Fruit fly (Drosophila melanogaster) whole organism, prepupa: ENCODE measurements around the gene CG7201.

Source experiments
- Blimp-1 ChIP-seq: fragments of 200-800 bp; sonication (Bioruptor generic); optimal IDR thresholded peaks from 3 replicates; lab custom pipeline; 2017; ENCODE audit warnings: missing biosample characterization, missing genetic modification characterization, mild to moderate bottlenecking, moderate library complexity, missing genetic modification reagents
- CG10631 ChIP-seq: fragments of 200-800 bp; sonication (Bioruptor generic); optimal IDR thresholded peaks from 2 replicates; lab custom pipeline; 2016; ENCODE audit warnings: missing biosample characterization, missing genetic modification characterization
- CG10669 ChIP-seq: fragments of 200-800 bp; sonication (Bioruptor generic); optimal IDR thresholded peaks from 3 replicates; lab custom pipeline; 2018; ENCODE audit warnings: missing biosample characterization, mild to moderate bottlenecking, missing genetic modification characterization, moderate library complexity
- CG11294 ChIP-seq: fragments of 200-800 bp; sonication (Bioruptor generic); IDR thresholded peaks from 2 replicates; pipeline ENCODE4 v1.3.6; 2022; ENCODE audit warnings: missing biosample characterization, missing genetic modification characterization
- CG11762 ChIP-seq: fragments of 200-800 bp; sonication (Bioruptor generic); optimal IDR thresholded peaks from 3 replicates; lab custom pipeline; 2016; ENCODE audit warnings: missing biosample characterization, missing genetic modification characterization; ENCODE audit not compliant: insufficient read depth
- CG11902 ChIP-seq: fragments of 200-800 bp; sonication (Bioruptor generic); optimal IDR thresholded peaks from 3 replicates; lab custom pipeline; 2016; ENCODE audit warnings: missing biosample characterization, missing genetic modification characterization
- CG15336 ChIP-seq: fragments of 200-800 bp; sonication (Bioruptor generic); IDR thresholded peaks from 2 replicates; pipeline ENCODE4 v1.3.6; 2022; ENCODE audit warnings: missing biosample characterization, missing genetic modification characterization
- CG1621 ChIP-seq: fragments of 200-800 bp; sonication (Bioruptor generic); optimal IDR thresholded peaks from 3 replicates; lab custom pipeline; 2018; ENCODE audit warnings: missing biosample characterization, mild to moderate bottlenecking, missing genetic modification characterization
- CG16779 ChIP-seq: fragments of 200-800 bp; sonication (Bioruptor generic); optimal IDR thresholded peaks from 3 replicates; lab custom pipeline; 2017; ENCODE audit warnings: missing biosample characterization, mild to moderate bottlenecking, missing genetic modification characterization
- CG31627 ChIP-seq: fragments of 200-800 bp; sonication (Bioruptor generic); optimal IDR thresholded peaks from 3 replicates; lab custom pipeline; 2016; ENCODE audit warnings: missing biosample characterization, missing genetic modification characterization
- CG34406 ChIP-seq: fragments of 200-800 bp; sonication (Bioruptor generic); optimal IDR thresholded peaks from 3 replicates; lab custom pipeline; 2016; ENCODE audit warnings: missing biosample characterization, missing genetic modification characterization
- CG3919 ChIP-seq: fragments of 200-800 bp; sonication (Bioruptor generic); optimal IDR thresholded peaks from 3 replicates; lab custom pipeline; 2016; ENCODE audit warnings: missing biosample characterization, missing genetic modification characterization
- CG4318 ChIP-seq: fragments of 200-800 bp; sonication (Bioruptor generic); optimal IDR thresholded peaks from 3 replicates; lab custom pipeline; 2017; ENCODE audit warnings: missing biosample characterization, mild to moderate bottlenecking, missing genetic modification characterization
- CG6163 ChIP-seq: fragments of 200-800 bp; sonication (Bioruptor generic); IDR thresholded peaks from 3 replicates; pipeline ENCODE4 v1.3.6; 2022; ENCODE audit warnings: missing biosample characterization, missing genetic modification characterization
- CG6808 ChIP-seq: fragments of 200-800 bp; sonication (Bioruptor generic); optimal IDR thresholded peaks from 3 replicates; lab custom pipeline; 2017; ENCODE audit warnings: missing biosample characterization, missing genetic modification characterization, mild to moderate bottlenecking, moderate library complexity, missing genetic modification reagents
- CG6854 ChIP-seq: fragments of 200-800 bp; sonication (Bioruptor generic); optimal IDR thresholded peaks from 2 replicates; lab custom pipeline; 2017; ENCODE audit warnings: missing biosample characterization, mild to moderate bottlenecking, missing genetic modification characterization
- CG8319 ChIP-seq: fragments of 200-800 bp; sonication (Bioruptor generic); optimal IDR thresholded peaks from 3 replicates; lab custom pipeline; 2016; ENCODE audit warnings: missing biosample characterization, missing genetic modification characterization
- CG8632 ChIP-seq: fragments of 200-800 bp; sonication (Bioruptor generic); optimal IDR thresholded peaks from 3 replicates; lab custom pipeline; 2016; ENCODE audit warnings: missing biosample characterization, missing genetic modification characterization
- CG9139 ChIP-seq: fragments of 200-800 bp; sonication (Bioruptor generic); optimal IDR thresholded peaks from 3 replicates; lab custom pipeline; 2017; ENCODE audit warnings: missing biosample characterization, mild to moderate bottlenecking, missing genetic modification characterization
- Eip75B ChIP-seq: fragments of 200-800 bp; sonication (Bioruptor generic); optimal IDR thresholded peaks from 3 replicates; lab custom pipeline; 2016; ENCODE audit warnings: missing biosample characterization, missing genetic modification characterization
- Eip78C ChIP-seq: fragments of 200-800 bp; sonication (Bioruptor generic); peaks from one replicate; lab custom pipeline; 2016; ENCODE audit warnings: missing biosample characterization, missing genetic modification characterization
- Eip93F ChIP-seq: fragments of 200-800 bp; sonication (Bioruptor generic); optimal IDR thresholded peaks from 2 replicates; lab custom pipeline; 2016; ENCODE audit warnings: missing biosample characterization, mild to moderate bottlenecking, missing genetic modification characterization
- Ets21C ChIP-seq: fragments of 200-800 bp; sonication (Bioruptor generic); optimal IDR thresholded peaks from 3 replicates; lab custom pipeline; 2016; ENCODE audit warnings: missing biosample characterization, missing genetic modification characterization
- Ets96B ChIP-seq: fragments of 200-800 bp; optimal IDR thresholded peaks from 2 replicates; lab custom pipeline; 2019; ENCODE audit warnings: missing biosample characterization, mild to moderate bottlenecking, missing genetic modification characterization, moderate library complexity
- Gug ChIP-seq: fragments of 200-800 bp; sonication (Bioruptor generic); IDR thresholded peaks from 2 replicates; pipeline ENCODE4 v1.3.6; 2022; ENCODE audit warnings: missing biosample characterization, missing genetic modification characterization
- Hr38 ChIP-seq: sonication (Bioruptor generic); optimal IDR thresholded peaks from 2 replicates; lab custom pipeline; 2016; ENCODE audit warnings: missing biosample characterization, missing genetic modification characterization
- Hr39 ChIP-seq: fragments of 200-800 bp; sonication (Bioruptor generic); optimal IDR thresholded peaks from 2 replicates; lab custom pipeline; 2016; ENCODE audit warnings: missing biosample characterization, missing genetic modification characterization
- Hr4 ChIP-seq: fragments of 200-800 bp; sonication (Bioruptor generic); optimal IDR thresholded peaks from 3 replicates; lab custom pipeline; 2016; ENCODE audit warnings: missing biosample characterization, missing genetic modification characterization
- Met ChIP-seq: fragments of 200-800 bp; sonication (Bioruptor generic); optimal IDR thresholded peaks from 3 replicates; lab custom pipeline; 2016; ENCODE audit warnings: missing biosample characterization, missing genetic modification characterization
- OdsH ChIP-seq: fragments of 200-800 bp; sonication (Bioruptor generic); optimal IDR thresholded peaks from 3 replicates; lab custom pipeline; 2016; ENCODE audit warnings: missing biosample characterization, missing genetic modification characterization
- Smox ChIP-seq: fragments of 200-800 bp; sonication (Bioruptor generic); optimal IDR thresholded peaks from 3 replicates; lab custom pipeline; 2016; ENCODE audit warnings: missing biosample characterization, missing genetic modification characterization
- Sox102F ChIP-seq: fragments of 200-800 bp; sonication (Bioruptor generic); optimal IDR thresholded peaks from 2 replicates; lab custom pipeline; 2016; ENCODE audit warnings: missing biosample characterization, mild to moderate bottlenecking, missing genetic modification characterization
- Sox14 ChIP-seq: fragments of 200-800 bp; sonication (Bioruptor generic); optimal IDR thresholded peaks from 3 replicates; lab custom pipeline; 2016; ENCODE audit warnings: missing biosample characterization, missing genetic modification characterization
- Sox15 ChIP-seq: fragments of 200-800 bp; sonication (Bioruptor generic); optimal IDR thresholded peaks from 3 replicates; lab custom pipeline; 2016; ENCODE audit warnings: missing biosample characterization, missing genetic modification characterization
- acj6 ChIP-seq: fragments of 200-800 bp; sonication (Bioruptor generic); optimal IDR thresholded peaks from 3 replicates; lab custom pipeline; 2016; ENCODE audit warnings: missing biosample characterization, missing genetic modification characterization
- dsx ChIP-seq: fragments of 200-800 bp; optimal IDR thresholded peaks from 3 replicates; lab custom pipeline; 2019; ENCODE audit warnings: missing biosample characterization, mild to moderate bottlenecking, missing genetic modification characterization, moderate library complexity; ENCODE audit not compliant: poor library complexity, severe bottlenecking
- fd59A ChIP-seq: fragments of 200-800 bp; sonication (Bioruptor generic); optimal IDR thresholded peaks from 2 replicates; lab custom pipeline; 2017; ENCODE audit warnings: missing biosample characterization, mild to moderate bottlenecking, missing genetic modification characterization, missing genetic modification reagents
- fd85E ChIP-seq: fragments of 200-800 bp; sonication (Bioruptor generic); optimal IDR thresholded peaks from 3 replicates; lab custom pipeline; 2016; ENCODE audit warnings: missing biosample characterization, missing genetic modification characterization
- lz ChIP-seq: fragments of 200-800 bp; sonication (Bioruptor generic); optimal IDR thresholded peaks from 3 replicates; lab custom pipeline; 2016; ENCODE audit warnings: missing biosample characterization, missing genetic modification characterization
- net ChIP-seq: fragments of 200-800 bp; sonication (Bioruptor generic); optimal IDR thresholded peaks from 3 replicates; lab custom pipeline; 2016; ENCODE audit warnings: missing biosample characterization, missing genetic modification characterization
- pdm3 ChIP-seq: fragments of 200-800 bp; sonication (Bioruptor generic); optimal IDR thresholded peaks from 3 replicates; lab custom pipeline; 2016; ENCODE audit warnings: missing biosample characterization, missing genetic modification characterization
- salr ChIP-seq, 2 experiments: fragments of 200-800 bp; sonication (Bioruptor generic); optimal IDR thresholded peaks; 3 replicates each; lab custom pipeline; 2016 to 2018; ENCODE audit warnings: missing biosample characterization in 2 of 2, missing genetic modification characterization in 2 of 2, mild to moderate bottlenecking in 1 of 2
- spab ChIP-seq: fragments of 200-800 bp; sonication (Bioruptor generic); optimal IDR thresholded peaks from 2 replicates; lab custom pipeline; 2017; ENCODE audit warnings: missing biosample characterization, mild to moderate bottlenecking, missing genetic modification characterization, missing genetic modification reagents
- svp ChIP-seq: fragments of 200-800 bp; sonication (Bioruptor generic); peaks from one replicate; lab custom pipeline; 2016; ENCODE audit warnings: missing biosample characterization, missing genetic modification characterization
- topi ChIP-seq: fragments of 200-800 bp; sonication (Bioruptor generic); optimal IDR thresholded peaks from 3 replicates; lab custom pipeline; 2016; ENCODE audit warnings: missing biosample characterization, missing genetic modification characterization
- vri ChIP-seq: fragments of 200-800 bp; sonication (Bioruptor generic); optimal IDR thresholded peaks from 3 replicates; lab custom pipeline; 2016; ENCODE audit warnings: missing biosample characterization, mild to moderate bottlenecking, missing genetic modification characterization

Gene CG7201

dm6 chr3L:8325559-8325958 lies 30.4 kb upstream of the CG7201 start, which contains the start of gene CG34461:
TSS of gene CG34461 (plus strand) at chr3L:8325859.
- no peak for TF ChIP-seq CG9139
- TF ChIP-seq CG10669 (GFP tag; lab: Kevin White, UChicago): no peak
- TF ChIP-seq Blimp-1 (GFP tag; lab: Kevin White, UChicago): no peak
- TF ChIP-seq CG11762 (GFP tag; lab: Kevin White, UChicago): no peak
- no peak for TF ChIP-seq vri (GFP tag; lab: Kevin White, UChicago)
- no peak for TF ChIP-seq CG1621 (tag; lab: Kevin White, UChicago)

dm6 chr3L:8323817-8324216 lies 28.7 kb upstream of the CG7201 start:
- no peak for TF ChIP-seq CG8319 (GFP tag; lab: Kevin White, UChicago)
- peak; percentile 2 for TF ChIP-seq svp

dm6 chr3L:8320105-8320813 lies 25.1 kb upstream of the CG7201 start, which contains the start of gene CG13670:
TSS of gene CG13670 (plus strand) at chr3L:8320763.
- TF ChIP-seq CG4318 (GFP tag; lab: Kevin White, UChicago) (no peak), CG3919 (GFP tag; lab: Kevin White, UChicago) (peak; percentile 40), Ets96B (tag; lab: Kevin White, UChicago) (no peak), topi (GFP tag; lab: Kevin White, UChicago) (no peak), Blimp-1 (GFP tag; lab: Kevin White, UChicago) (no peak), CG9139 (no peak), CG11902 (GFP tag; lab: Kevin White, UChicago) (peak; percentile 38), acj6 (GFP tag; lab: Kevin White, UChicago) (no peak), svp (peak; percentile 64), CG6854 (GFP tag; lab: Kevin White, UChicago) (no peak), fd59A (GFP tag; lab: Kevin White, UChicago) (no peak), Met (GFP tag; lab: Kevin White, UChicago) (no peak), Sox14 (GFP tag; lab: Kevin White, UChicago) (no peak), CG1621 (tag; lab: Kevin White, UChicago) (no peak), net (peak; percentile 36), CG16779 (tag; lab: Kevin White, UChicago) (no peak), CG31627 (GFP tag; lab: Kevin White, UChicago) (no peak), CG34406 (GFP tag; lab: Kevin White, UChicago) (peak; percentile 12), Gug (GFP tag; lab: Robert Waterston, UW) (no peak), Sox15 (GFP tag; lab: Kevin White, UChicago) (no peak), spab (GFP tag; lab: Kevin White, UChicago) (no peak), CG10669 (GFP tag; lab: Kevin White, UChicago) (no peak), Hr4 (GFP tag; lab: Kevin White, UChicago) (peak; percentile 43), fd85E (GFP tag; lab: Kevin White, UChicago) (no peak), CG15336 (GFP tag; lab: Robert Waterston, UW) (peak; percentile 57), CG11762 (GFP tag; lab: Kevin White, UChicago) (peak; percentile 40), lz (GFP tag; lab: Kevin White, UChicago) (no peak), CG10631 (GFP tag; lab: Kevin White, UChicago) (no peak), Sox102F (GFP tag; lab: Kevin White, UChicago) (no peak), salr (GFP tag; optimal IDR thresholded peaks at IDR 0.05; lab: Kevin White, UChicago) (no peak), Eip93F (GFP tag; lab: Kevin White, UChicago) (no peak), Eip75B (GFP tag; lab: Kevin White, UChicago) (no peak), Smox (no peak), Eip78C (GFP tag; lab: Kevin White, UChicago) (peak; percentile 68), Hr39 (peak; percentile 13), Hr38 (GFP tag; lab: Kevin White, UChicago) (no peak), CG6808 (no peak), dsx (GFP tag; lab: Kevin White, UChicago) (no peak), CG11294 (no peak), pdm3 (peak; percentile 18), CG6163 (GFP tag; lab: Robert Waterston, UW) (peak; percentile 62; the same call in 2 of the 3 replicates), Ets21C (GFP tag; lab: Kevin White, UChicago) (no peak), OdsH (GFP tag; lab: Kevin White, UChicago) (peak; percentile 32), CG8632 (no peak)
